Worm (Caenorhabditis elegans) whole organism, L3 larva: Measurements from ENCODE around the gene C46G7.5.

Experiments used
- R02D3.7 ChIP-seq: fragments of 150-350 bp; optimal IDR thresholded peaks from 2 replicates; lab custom pipeline; 2014; ENCODE audit warnings: missing biosample characterization, missing genetic modification characterization
- ama-1 ChIP-seq: fragments of 150-350 bp; optimal IDR thresholded peaks from 2 replicates; lab custom pipeline; 2018
- ceh-16 ChIP-seq: sonication (generic microtip); optimal IDR thresholded peaks from 2 replicates; lab custom pipeline; 2017; ENCODE audit warnings: missing biosample characterization, missing genetic modification characterization
- ceh-28 ChIP-seq: fragments of 150-350 bp; optimal IDR thresholded peaks from 2 replicates; lab custom pipeline; 2014; ENCODE audit warnings: missing biosample characterization, missing genetic modification reagents, missing genetic modification characterization
- ceh-9 ChIP-seq: sonication (generic microtip); optimal IDR thresholded peaks from 2 replicates; lab custom pipeline; 2018; ENCODE audit warnings: missing biosample characterization, missing genetic modification characterization
- egl-27 ChIP-seq: sonication (generic microtip); optimal IDR thresholded peaks from 4 replicates; lab custom pipeline; 2017; ENCODE audit warnings: missing biosample characterization, missing genetic modification reagents, missing genetic modification characterization
- elt-2 ChIP-seq: sonication (generic microtip); optimal IDR thresholded peaks from 2 replicates; lab custom pipeline; 2016; ENCODE audit warnings: missing genetic modification reagents, mild to moderate bottlenecking, missing genetic modification characterization, missing compliant biosample characterization
- fkh-10 ChIP-seq: sonication (generic microtip); optimal IDR thresholded peaks from 2 replicates; lab custom pipeline; 2017; ENCODE audit warnings: missing biosample characterization, missing genetic modification reagents, missing genetic modification characterization
- hmg-11 ChIP-seq: sonication (generic microtip); optimal IDR thresholded peaks from 2 replicates; lab custom pipeline; 2016; ENCODE audit warnings: missing genetic modification characterization, missing compliant biosample characterization
- jun-1 ChIP-seq: fragments of 150-350 bp; optimal IDR thresholded peaks from 2 replicates; lab custom pipeline; 2014; ENCODE audit warnings: missing biosample characterization, missing genetic modification reagents, missing genetic modification characterization
- lin-15B ChIP-seq: fragments of 150-350 bp; optimal IDR thresholded peaks from 2 replicates; lab custom pipeline; 2014; ENCODE audit warnings: missing biosample characterization, missing genetic modification characterization
- lin-39 ChIP-seq: fragments of 150-350 bp; optimal IDR thresholded peaks from 2 replicates; lab custom pipeline; 2018; ENCODE audit warnings: missing biosample characterization, missing genetic modification reagents, missing genetic modification characterization
- mml-1 ChIP-seq: fragments of 150-350 bp; sonication (generic microtip); optimal IDR thresholded peaks from 3 replicates; lab custom pipeline; 2014; ENCODE audit warnings: missing biosample characterization, missing genetic modification characterization
- nfya-1 ChIP-seq: sonication (generic microtip); optimal IDR thresholded peaks from 2 replicates; lab custom pipeline; 2017; ENCODE audit warnings: missing genetic modification characterization, mild to moderate bottlenecking, missing compliant biosample characterization, antibody characterized with exemption, moderate library complexity; ENCODE audit not compliant: insufficient read depth
- nhr-11 ChIP-seq: fragments of 150-350 bp; optimal IDR thresholded peaks from 2 replicates; lab custom pipeline; 2014; ENCODE audit warnings: missing biosample characterization, missing genetic modification characterization
- nhr-12 ChIP-seq: fragments of 150-350 bp; optimal IDR thresholded peaks from 2 replicates; lab custom pipeline; 2014; ENCODE audit warnings: missing biosample characterization, missing genetic modification characterization
- nhr-76 ChIP-seq: fragments of 150-350 bp; sonication (generic microtip); optimal IDR thresholded peaks from 5 replicates; lab custom pipeline; 2014; ENCODE audit warnings: missing biosample characterization, missing genetic modification characterization
- pha-4 ChIP-seq: fragments of 150-350 bp; optimal IDR thresholded peaks from 2 replicates; lab custom pipeline; 2014; ENCODE audit warnings: missing biosample characterization, missing genetic modification reagents, missing genetic modification characterization
- pqm-1 ChIP-seq: fragments of 150-350 bp; optimal IDR thresholded peaks from 2 replicates; lab custom pipeline; 2017; ENCODE audit warnings: missing biosample characterization, missing genetic modification characterization, inconsistent platforms
- tbx-2 ChIP-seq: sonication (generic microtip); optimal IDR thresholded peaks from 2 replicates; lab custom pipeline; 2016; ENCODE audit warnings: mild to moderate bottlenecking, missing genetic modification characterization, missing compliant biosample characterization
- zag-1 ChIP-seq: fragments of 150-350 bp; optimal IDR thresholded peaks from 2 replicates; lab custom pipeline; 2014; ENCODE audit warnings: missing biosample characterization, missing genetic modification characterization
- ztf-4 ChIP-seq: fragments of 150-350 bp; optimal IDR thresholded peaks from 2 replicates; lab custom pipeline; 2014; ENCODE audit warnings: missing biosample characterization, missing genetic modification characterization

Gene C46G7.5

ce11 chrIV:6011545-6011944 lies at the start of gene C46G7.5:
Gene C46G7.5, minus strand, starts transcription at chrIV:6011645.
- TF ChIP-seq ceh-16 (tag; lab: Kevin White, UChicago) = no peak

- no peak for TF ChIP-seq nhr-76 (tag; lab: Kevin White, UChicago)
- TF ChIP-seq fkh-10 (GFP tag; lab: Kevin White, UChicago) = peak; percentile 80
- TF ChIP-seq ceh-28 = no peak
- no peak for TF ChIP-seq ceh-16 (tag; lab: Kevin White, UChicago)
- TF ChIP-seq, all 47 proteins: peak for 1
Observed at ce11 chrIV:6060912-6061311, 49.5 kb upstream of the C46G7.5 start.

ce11 chrIV:6059702-6060101 lies 48.3 kb upstream of the C46G7.5 start:
- TF ChIP-seq R02D3.7 (tag; lab: Kevin White, UChicago) (no peak), ztf-4 (tag; lab: Kevin White, UChicago) (no peak), elt-2 (tag; lab: Kevin White, UChicago) (no peak), nhr-11 (tag; lab: Kevin White, UChicago) (no peak), tbx-2 (tag; lab: Kevin White, UChicago) (no peak)

- no peak for TF ChIP-seq hmg-11 (tag; lab: Kevin White, UChicago)
- no peak for TF ChIP-seq lin-15B
- TF ChIP-seq ceh-28 = no peak
- no peak for TF ChIP-seq ceh-16 (tag; lab: Kevin White, UChicago)
- no peak for TF ChIP-seq lin-39 (tag; lab: Kevin White, UChicago)
- TF ChIP-seq mml-1 (tag; lab: Kevin White, UChicago) = no peak
- no peak for TF ChIP-seq ama-1 (lab: Kevin White, UChicago)
- no peak for TF ChIP-seq ceh-9
- peak; percentile 75 for TF ChIP-seq fkh-10 (GFP tag; lab: Kevin White, UChicago)
Observed at ce11 chrIV:6054833-6055232, 43.4 kb upstream of the C46G7.5 start.

ce11 chrIV:6053436-6053835 lies 42.0 kb upstream of the C46G7.5 start:
- TF ChIP-seq elt-2 (tag; lab: Kevin White, UChicago) (peak; percentile 30), nfya-1 (tag; lab: Kevin White, UChicago) (peak; percentile 71), jun-1 (tag; lab: Kevin White, UChicago) (no peak), pha-4 (tag; lab: Kevin White, UChicago) (peak; percentile 19), egl-27 (tag; lab: Kevin White, UChicago) (no peak), lin-39 (tag; lab: Kevin White, UChicago) (peak; percentile 57), hmg-11 (tag; lab: Kevin White, UChicago) (peak; percentile 74), zag-1 (no peak)

DNA sequence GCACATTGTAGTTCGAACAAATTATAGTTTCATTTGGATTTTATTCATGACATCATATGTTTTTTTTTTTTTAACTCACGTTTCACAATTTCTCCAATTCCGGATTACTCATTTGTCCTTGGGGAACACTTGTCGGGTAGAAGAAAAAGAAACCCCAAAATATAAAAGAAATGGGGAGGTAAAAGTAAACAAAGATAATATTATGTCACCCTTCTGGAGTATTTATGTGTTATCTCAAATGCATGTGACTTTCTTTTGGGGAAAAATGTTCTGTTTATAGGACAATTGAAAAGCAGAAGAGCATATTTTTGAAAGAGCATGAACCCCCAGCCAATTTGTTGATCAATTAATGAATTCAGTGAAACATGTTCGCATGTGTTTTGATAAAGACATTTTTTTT lies 40.4 kb upstream of the C46G7.5 start:
- TF ChIP-seq pqm-1 (tag; lab: Kevin White, UChicago) (peak; percentile 59), elt-2 (tag; lab: Kevin White, UChicago) (peak; percentile 55), jun-1 (tag; lab: Kevin White, UChicago) (peak; percentile 16), zag-1 (no peak), pha-4 (tag; lab: Kevin White, UChicago) (peak; percentile 94), nfya-1 (tag; lab: Kevin White, UChicago) (no peak)
- TF ChIP-seq, all 47 proteins: peak for 4

ce11 chrIV:6049062-6049461 lies 37.6 kb upstream of the C46G7.5 start:
- peak; percentile 72 for TF ChIP-seq pqm-1 (tag; lab: Kevin White, UChicago)
- TF ChIP-seq nhr-11 (tag; lab: Kevin White, UChicago) = no peak
- TF ChIP-seq, all 47 proteins: peak for 1

ce11 chrIV:6048462-6048861 lies 37.0 kb upstream of the C46G7.5 start:
- TF ChIP-seq nhr-12 = no peak
- peak; percentile 95 for TF ChIP-seq elt-2 (tag; lab: Kevin White, UChicago)
- TF ChIP-seq ztf-4 (tag; lab: Kevin White, UChicago) = no peak
- peak; percentile 73 for TF ChIP-seq pqm-1 (tag; lab: Kevin White, UChicago)
- peak; percentile 14 for TF ChIP-seq jun-1 (tag; lab: Kevin White, UChicago)
- TF ChIP-seq pha-4 (tag; lab: Kevin White, UChicago) = peak; percentile 58

ce11 chrIV:6047164-6047727 lies 35.8 kb upstream of the C46G7.5 start:
- TF ChIP-seq hmg-11 (tag; lab: Kevin White, UChicago) (no peak), fkh-10 (GFP tag; lab: Kevin White, UChicago) (peak; percentile 72), nhr-12 (no peak)
